Worm (Caenorhabditis elegans): ENCODE data around the gene srx-111.
"Not testable (repeated sequence)": the region's sequence is repeated elsewhere in the genome, so short reads cannot be mapped to it uniquely, and the experiment has no call there.

The srx-111 gene

ce11 chrII:3759010-3759409 lies 1.4 kb downstream of the srx-111 start, which contains the start of gene T24E12.12:
Gene T24E12.12 (plus strand): TSS chrII:3759290.
- no peak for TF ChIP-seq ztf-11 (tag; optimal IDR thresholded peaks at IDR 0.05)

- peak in 1 of 2 experiments; percentile 3 for TF ChIP-seq unc-62 (GFP tag; optimal IDR thresholded peaks at IDR 0.05 in 1 of 2)
- TF ChIP-seq unc-62 (tag; optimal IDR thresholded peaks at IDR 0.05): not testable (repeated sequence)
Observed at ce11 chrII:3761599-3761998, 4.0 kb downstream of the srx-111 start, which contains the start of gene T24E12.6. Gene T24E12.6 (minus strand): TSS chrII:3761699.

- no peak for TF ChIP-seq nhr-48 (tag; optimal IDR thresholded peaks at IDR 0.05)
- no peak for TF ChIP-seq cey-2 (tag; optimal IDR thresholded peaks at IDR 0.05; ENCODE audit: borderline replicate concordance, insufficient read depth)
- TF ChIP-seq nhr-11 (tag; optimal IDR thresholded peaks at IDR 0.05): no peak
- no peak for TF ChIP-seq nhr-28 (tag; optimal IDR thresholded peaks at IDR 0.05)
Observed at ce11 chrII:3764486-3764885, 6.9 kb downstream of the srx-111 start, which contains the start of gene srx-112. Gene srx-112 (minus strand): TSS chrII:3764586.

ce11 chrII:3771640-3772039 lies 14.0 kb downstream of the srx-111 start:
- TF ChIP-seq aha-1 (tag): peak; percentile 32
- TF ChIP-seq rbr-2 (tag; optimal IDR thresholded peaks at IDR 0.05): no peak
- TF ChIP-seq unc-62 (GFP tag; optimal IDR thresholded peaks at IDR 0.05 in 1 of 2): peak in 1 of 2 experiments; percentile 94
- no peak for TF ChIP-seq unc-62 (tag; optimal IDR thresholded peaks at IDR 0.05)
- no peak for TF ChIP-seq snpc-1.2 (GFP tag; IDR thresholded peaks at IDR 0.05)

- TF ChIP-seq unc-62 (GFP tag; optimal IDR thresholded peaks at IDR 0.05 in 1 of 2): peak in 1 of 2 experiments; percentile 80
- TF ChIP-seq unc-62 (tag; optimal IDR thresholded peaks at IDR 0.05): no peak
- TF ChIP-seq egl-43 (GFP tag; IDR thresholded peaks at IDR 0.05): no peak
Observed at ce11 chrII:3773130-3773529, 15.5 kb downstream of the srx-111 start, which contains the start of gene T24E12.10. Gene T24E12.10 (minus strand): TSS chrII:3773230.

- TF ChIP-seq zag-1 (tag; optimal IDR thresholded peaks at IDR 0.05): no peak
- TF ChIP-seq arid-1 (GFP tag; conservative IDR thresholded peaks at IDR 0.05): no peak
- no peak for TF ChIP-seq F37D6.2 (tag; optimal IDR thresholded peaks at IDR 0.05)
- TF ChIP-seq ceh-32 (tag; optimal IDR thresholded peaks at IDR 0.05; ENCODE audit: poor library complexity): no peak
- no peak for TF ChIP-seq dmd-8 (GFP tag; IDR thresholded peaks at IDR 0.05)
- no peak for TF ChIP-seq unc-39 (tag; optimal IDR thresholded peaks at IDR 0.05)
- TF ChIP-seq snpc-1.2 (GFP tag; IDR thresholded peaks at IDR 0.05): no peak
Observed at ce11 chrII:3775719-3776118, 18.1 kb downstream of the srx-111 start, which contains the start of gene T24E12.3. Gene T24E12.3 (plus strand): TSS chrII:3776019.

ce11 chrII:3777802-3778201 lies 20.2 kb downstream of the srx-111 start:
- TF ChIP-seq pha-4 (GFP tag; IDR thresholded peaks at IDR 0.05) (no peak), pha-4 (tag; optimal IDR thresholded peaks at IDR 0.05) (no peak), tag-97 (GFP tag; IDR thresholded peaks at IDR 0.05) (no peak), ama-1 (optimal IDR thresholded peaks at IDR 0.05) (no peak)

ce11 chrII:3779463-3779862 lies 21.9 kb downstream of the srx-111 start, which contains the start of gene T24E12.11:
Gene T24E12.11 (minus strand): TSS chrII:3779563.
- TF ChIP-seq ZK337.2 (GFP tag; IDR thresholded peaks at IDR 0.05) (no peak), jun-1 (tag; optimal IDR thresholded peaks at IDR 0.05) (no peak), T20F7.1 (GFP tag; optimal IDR thresholded peaks at IDR 0.05) (no peak), nhr-10 (tag; optimal IDR thresholded peaks at IDR 0.05) (no peak), aha-1 (tag) (no peak), lin-13 (GFP tag; optimal IDR thresholded peaks at IDR 0.05) (no peak), php-3 (GFP tag; IDR thresholded peaks at IDR 0.05) (no peak), mdt-29 (GFP tag; IDR thresholded peaks at IDR 0.05) (no peak), nhr-77 (tag; optimal IDR thresholded peaks at IDR 0.05) (no peak), skn-1 (tag; optimal IDR thresholded peaks at IDR 0.05) (no peak), mxl-3 (GFP tag; optimal IDR thresholded peaks at IDR 0.05) (no peak), lsy-2 (tag; optimal IDR thresholded peaks at IDR 0.05) (no peak)
